Worm (Caenorhabditis elegans): ENCODE data around the gene noca-1.
A peak's percentile ranks its signal among the peaks of the same experiment; 100 is the strongest.
"Not testable (repeated sequence)": the region's sequence is repeated elsewhere in the genome, so short reads cannot be mapped to it uniquely, and the experiment has no call there.

noca-1 gene

DNA sequence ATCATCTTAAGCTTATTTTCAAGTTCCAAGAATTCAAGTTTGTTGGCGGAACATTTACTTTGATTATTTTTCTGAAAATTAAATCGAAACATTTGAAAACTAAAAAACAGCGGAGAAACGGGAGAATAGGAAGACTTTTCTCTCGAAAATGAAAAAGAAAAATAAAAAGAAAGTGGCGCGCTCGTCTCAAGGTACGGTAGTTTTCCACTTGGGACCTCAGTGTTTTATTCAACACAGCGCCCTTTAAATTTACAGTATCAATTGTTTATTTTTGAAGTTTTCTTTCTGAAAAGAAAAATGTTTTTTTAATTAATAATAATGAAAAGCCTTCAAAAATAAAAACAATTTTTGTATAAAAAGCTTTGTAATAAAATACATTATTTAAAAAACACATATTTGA, 21.2 kb upstream of the noca-1 start:
- TF ChIP-seq lsy-2 (tag; optimal IDR thresholded peaks at IDR 0.05) (peak in 1 of 2 experiments; percentile 72), unc-39 (tag; optimal IDR thresholded peaks at IDR 0.05) (no peak)

DNA sequence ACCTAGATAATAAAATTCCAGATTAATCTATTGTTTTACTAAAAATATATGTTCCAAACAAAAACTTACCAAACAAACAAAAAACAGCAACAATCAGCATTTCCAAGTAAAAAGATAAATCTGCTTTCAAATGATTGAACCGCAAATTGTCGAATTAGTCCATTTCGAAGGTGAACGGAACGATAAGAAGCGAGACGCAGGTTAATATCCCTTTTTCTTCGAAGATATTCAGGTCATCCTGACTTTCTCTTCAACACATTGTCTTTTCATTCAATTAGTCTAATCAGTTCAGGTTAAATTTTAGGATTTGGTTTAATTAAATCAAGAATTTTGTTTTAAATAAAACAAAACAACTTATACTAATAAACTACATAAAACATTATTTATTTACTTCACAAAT, 19.3 kb upstream of the noca-1 start, which contains the start of gene B0365.9:
Gene B0365.9, minus strand, starts transcription at position 186 of the 400 bp plus-strand sequence.
- no peak for TF ChIP-seq lin-11 (tag; optimal IDR thresholded peaks at IDR 0.05)
- TF ChIP-seq crh-2 (tag; optimal IDR thresholded peaks at IDR 0.05), result no peak
- TF ChIP-seq ama-1 (optimal IDR thresholded peaks at IDR 0.05), result no peak
- TF ChIP-seq lin-39 (tag; optimal IDR thresholded peaks at IDR 0.05), result no peak
- TF ChIP-seq lsy-2 (tag; optimal IDR thresholded peaks at IDR 0.05), result no peak
- no peak for TF ChIP-seq mbf-1 (tag; optimal IDR thresholded peaks at IDR 0.05)
- no peak for TF ChIP-seq fos-1 (tag; optimal IDR thresholded peaks at IDR 0.05)
- no peak for TF ChIP-seq elt-1 (tag; optimal IDR thresholded peaks at IDR 0.05)
- no peak for TF ChIP-seq F13H6.1 (tag; optimal IDR thresholded peaks at IDR 0.05)
- no peak for TF ChIP-seq nhr-11 (tag; optimal IDR thresholded peaks at IDR 0.05)
- TF ChIP-seq egl-27 (tag; optimal IDR thresholded peaks at IDR 0.05), result no peak
- TF ChIP-seq unc-39 (tag; optimal IDR thresholded peaks at IDR 0.05), result no peak
- TF ChIP-seq sem-4 (tag; optimal IDR thresholded peaks at IDR 0.05), result no peak
- TF ChIP-seq ztf-1 (GFP tag; conservative IDR thresholded peaks at IDR 0.05), result no peak
- no peak for TF ChIP-seq ZK546.5 (tag; optimal IDR thresholded peaks at IDR 0.05)
- TF ChIP-seq mdl-1 (tag; optimal IDR thresholded peaks at IDR 0.05), result no peak
- no peak for TF ChIP-seq nhr-10 (tag; optimal IDR thresholded peaks at IDR 0.05)

DNA sequence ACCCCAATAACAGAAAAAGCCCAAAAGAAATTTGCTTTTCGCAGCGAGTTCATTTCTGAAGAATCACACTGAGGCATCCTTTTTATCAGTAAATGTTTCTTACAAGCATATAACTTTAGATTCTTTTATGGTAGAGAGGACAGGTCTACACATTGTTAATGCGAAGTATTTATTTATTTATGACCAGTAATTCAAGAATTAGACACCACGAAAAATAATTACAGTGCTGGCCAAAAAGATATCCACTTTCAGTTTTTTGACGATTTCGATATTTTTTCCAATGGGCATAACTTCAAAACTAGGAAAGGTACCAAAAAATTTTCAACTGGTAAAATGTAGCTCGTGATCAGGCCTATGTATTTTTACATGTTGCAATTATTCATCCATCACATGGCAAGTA, 17.9 kb upstream of the noca-1 start, which contains the start of gene clec-225:
Gene clec-225, minus strand, starts transcription at position 101 of the 400 bp plus-strand sequence.
- TF ChIP-seq ceh-16, lin-39, elt-3 (tag; optimal IDR thresholded peaks at IDR 0.05): not testable (repeated sequence)

DNA sequence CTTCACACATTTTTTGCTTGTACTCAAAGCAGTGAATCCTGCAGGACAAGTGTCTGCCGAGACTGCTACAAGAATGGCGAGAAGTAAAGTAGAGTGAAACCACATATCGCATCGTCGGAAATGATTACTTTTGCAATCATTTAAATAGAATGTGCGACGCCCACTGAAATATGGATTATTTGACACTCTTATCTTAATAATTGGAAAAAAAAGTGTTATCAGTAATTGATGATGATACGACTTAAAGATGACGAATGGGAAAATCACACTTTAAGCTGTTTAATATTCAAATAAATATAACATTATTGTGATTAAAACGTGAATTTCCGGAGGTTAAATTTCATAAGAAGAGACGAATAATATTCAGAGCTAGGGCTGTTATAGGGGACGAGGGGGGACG, 14.8 kb upstream of the noca-1 start, which contains the start of gene clec-41:
Gene clec-41, minus strand, starts transcription at position 147 of the 400 bp plus-strand sequence.
- TF ChIP-seq ztf-1 (GFP tag; conservative IDR thresholded peaks at IDR 0.05), result no peak
- TF ChIP-seq fos-1 (tag; optimal IDR thresholded peaks at IDR 0.05), result peak; percentile 96
- TF ChIP-seq ama-1 (optimal IDR thresholded peaks at IDR 0.05), result no peak

DNA sequence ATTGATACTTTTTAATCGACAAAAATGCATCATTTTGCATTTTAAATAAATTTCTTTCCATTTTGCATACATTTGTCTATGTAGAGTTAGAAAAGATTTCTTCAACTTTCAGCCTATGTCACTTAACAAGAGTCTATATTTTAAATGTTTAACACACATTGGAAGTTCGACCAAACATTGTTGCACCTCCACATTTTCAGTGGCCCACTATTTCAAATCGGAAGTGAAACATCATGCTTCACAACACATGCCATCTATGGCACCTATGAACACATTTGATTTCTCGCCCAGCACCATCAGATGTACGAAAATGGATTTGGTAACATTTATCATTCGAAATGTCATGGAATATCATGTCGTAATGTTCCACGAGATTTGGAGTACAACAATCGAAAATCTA, 14.0 kb upstream of the noca-1 start, which contains the start of gene dhc-3:
Gene dhc-3, plus strand, starts transcription at position 301 of the 400 bp plus-strand sequence.
- TF ChIP-seq gmeb-1 (tag; optimal IDR thresholded peaks at IDR 0.05) (no peak), nhr-10 (tag; optimal IDR thresholded peaks at IDR 0.05) (no peak), unc-55 (GFP tag; optimal IDR thresholded peaks at IDR 0.05) (no peak), sma-3 (GFP tag; optimal IDR thresholded peaks at IDR 0.05) (no peak), peb-1 (tag; optimal IDR thresholded peaks at IDR 0.05) (no peak), nhr-23 (tag; optimal IDR thresholded peaks at IDR 0.05) (no peak), C34F6.9 (tag; optimal IDR thresholded peaks at IDR 0.05) (no peak), unc-62 (GFP tag; optimal IDR thresholded peaks at IDR 0.05) (no peak), lsy-2 (tag; optimal IDR thresholded peaks at IDR 0.05) (no peak), nhr-6 (tag; optimal IDR thresholded peaks at IDR 0.05) (no peak), ztf-11 (tag; optimal IDR thresholded peaks at IDR 0.05) (no peak), F13H6.1 (tag; optimal IDR thresholded peaks at IDR 0.05) (no peak), nhr-77 (tag; optimal IDR thresholded peaks at IDR 0.05) (no peak), nhr-21 (tag; optimal IDR thresholded peaks at IDR 0.05) (no peak), sem-4 (tag; optimal IDR thresholded peaks at IDR 0.05) (no peak), mbf-1 (tag; optimal IDR thresholded peaks at IDR 0.05) (no peak)

DNA sequence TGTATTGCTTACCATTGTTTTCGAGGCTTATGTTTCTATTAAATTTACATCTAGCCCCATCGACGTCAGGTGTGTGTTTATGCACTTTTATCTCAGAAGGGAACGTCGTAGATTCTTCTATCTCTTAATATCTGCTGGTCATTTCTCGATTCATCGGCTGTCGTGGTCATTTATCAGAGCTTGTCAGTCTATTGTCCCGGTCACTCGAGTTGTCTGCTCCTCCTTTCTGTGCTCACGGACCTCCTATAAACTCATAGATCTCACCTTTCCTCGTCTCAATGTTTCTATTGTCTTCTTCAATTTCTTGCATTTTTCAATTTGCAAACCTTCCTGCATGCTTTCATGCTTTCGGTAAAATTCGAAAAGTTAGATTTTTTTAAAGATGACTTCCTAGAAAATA, 1.5 kb downstream of the noca-1 start:
- TF ChIP-seq unc-39 (tag; optimal IDR thresholded peaks at IDR 0.05), result no peak
- no peak for TF ChIP-seq ztf-4 (tag; optimal IDR thresholded peaks at IDR 0.05)
- TF ChIP-seq F13H6.1 (tag; optimal IDR thresholded peaks at IDR 0.05), result no peak
- TF ChIP-seq alr-1 (tag; optimal IDR thresholded peaks at IDR 0.05), result no peak
- TF ChIP-seq unc-55 (GFP tag; optimal IDR thresholded peaks at IDR 0.05), result no peak
- TF ChIP-seq nhr-129 (tag; optimal IDR thresholded peaks at IDR 0.05), result no peak
- no peak for TF ChIP-seq Y55F3AM.14 (GFP tag; optimal IDR thresholded peaks at IDR 0.05)
